Worm (Caenorhabditis elegans) whole organism, midembryonic: ENCODE data around the gene ZC190.10.

Experiments
- flt-1 ChIP-seq: fragments of 200-800 bp; sonication (Bioruptor generic); IDR thresholded peaks from 2 replicates; pipeline ENCODE4 v1.3.6; 2022; ENCODE audit warnings: missing genetic modification characterization, missing compliant biosample characterization
- med-1 ChIP-seq: sonication (generic microtip); optimal IDR thresholded peaks from 2 replicates; lab custom pipeline; 2017; ENCODE audit warnings: missing genetic modification characterization, mild to moderate bottlenecking, missing compliant biosample characterization, antibody characterized with exemption, missing genetic modification reagents; ENCODE audit not compliant: insufficient read depth
- ref-1 ChIP-seq: fragments of 200-800 bp; sonication (Bioruptor generic); conservative IDR thresholded peaks from 2 replicates; pipeline ENCODE4 v1.3.6; 2022; ENCODE audit warnings: missing genetic modification reagents, missing genetic modification characterization, missing compliant biosample characterization
- ztf-23 ChIP-seq: fragments of 200-800 bp; sonication (Bioruptor generic); IDR thresholded peaks from 2 replicates; pipeline ENCODE4 v1.3.6; 2022; ENCODE audit warnings: missing genetic modification reagents, missing genetic modification characterization, missing compliant biosample characterization

- TF ChIP-seq med-1 (GFP tag; lab: Kevin White, UChicago): no peak
- TF ChIP-seq ref-1: no peak
- TF ChIP-seq ztf-23 (GFP tag; lab: Robert Waterston, UW): no peak
- TF ChIP-seq flt-1: no peak
These were observed 33.1 kb downstream of the ZC190.10 start for ce11 chrV:8663023-8663422.
